Worm (Caenorhabditis elegans) whole organism, mixed stage, embryonic: Measurements from ENCODE around the gene thoc-5.

ENCODE experiments used
- M03D4.4 ChIP-seq: sonication (generic microtip); optimal IDR thresholded peaks from 2 replicates; lab custom pipeline; 2017; ENCODE audit warnings: mild to moderate bottlenecking, missing genetic modification characterization, missing compliant biosample characterization
- bed-3 ChIP-seq: fragments of 200-800 bp; sonication (Bioruptor generic); optimal IDR thresholded peaks from 3 replicates; lab custom pipeline; 2018; ENCODE audit warnings: mild to moderate bottlenecking, missing genetic modification characterization, moderate library complexity, missing compliant biosample characterization
- blmp-1 ChIP-seq: fragments of 150-350 bp; optimal IDR thresholded peaks from 2 replicates; lab custom pipeline; 2014; ENCODE audit warnings: missing biosample characterization, missing genetic modification characterization
- ceh-39 ChIP-seq: fragments of 150-350 bp; optimal IDR thresholded peaks from 2 replicates; lab custom pipeline; 2014; ENCODE audit warnings: missing biosample characterization, missing genetic modification characterization
- ceh-43 ChIP-seq: fragments of 200-800 bp; sonication (Bioruptor generic); optimal IDR thresholded peaks from 2 replicates; lab custom pipeline; 2018; ENCODE audit warnings: mild to moderate bottlenecking, missing genetic modification characterization, moderate library complexity, missing compliant biosample characterization
- ceh-83 ChIP-seq: fragments of 200-800 bp; sonication (Bioruptor generic); optimal IDR thresholded peaks from 2 replicates; lab custom pipeline; 2018; ENCODE audit warnings: mild to moderate bottlenecking, missing genetic modification characterization, missing compliant biosample characterization
- ces-1 ChIP-seq: fragments of 150-350 bp; optimal IDR thresholded peaks from 2 replicates; lab custom pipeline; 2014; ENCODE audit warnings: missing biosample characterization, missing genetic modification reagents, missing genetic modification characterization
- cnd-1 ChIP-seq: fragments of 200-800 bp; sonication (Bioruptor generic); optimal IDR thresholded peaks from 2 replicates; lab custom pipeline; 2018; ENCODE audit warnings: mild to moderate bottlenecking, missing genetic modification characterization, missing compliant biosample characterization
- drap-1 ChIP-seq: fragments of 200-800 bp; sonication (Bioruptor generic); optimal IDR thresholded peaks from 3 replicates; lab custom pipeline; 2018; ENCODE audit warnings: mild to moderate bottlenecking, missing genetic modification characterization, missing compliant biosample characterization
- elt-1 ChIP-seq: sonication (generic microtip); optimal IDR thresholded peaks from 2 replicates; lab custom pipeline; 2017; ENCODE audit warnings: missing genetic modification characterization, mild to moderate bottlenecking, missing compliant biosample characterization, antibody characterized with exemption, moderate library complexity, borderline replicate concordance; ENCODE audit not compliant: insufficient read depth
- elt-3 ChIP-seq: fragments of 150-350 bp; optimal IDR thresholded peaks from 2 replicates; lab custom pipeline; 2014; ENCODE audit warnings: missing biosample characterization, missing genetic modification characterization
- flh-1 ChIP-seq: fragments of 200-800 bp; sonication (Bioruptor generic); optimal IDR thresholded peaks from 2 replicates; lab custom pipeline; 2018; ENCODE audit warnings: mild to moderate bottlenecking, missing genetic modification characterization, moderate library complexity, missing compliant biosample characterization
- ham-2 ChIP-seq: fragments of 200-800 bp; sonication (Bioruptor generic); optimal IDR thresholded peaks from 2 replicates; lab custom pipeline; 2018; ENCODE audit warnings: mild to moderate bottlenecking, missing genetic modification characterization, missing compliant biosample characterization
- hlh-1 ChIP-seq: fragments of 150-350 bp; optimal IDR thresholded peaks from 2 replicates; lab custom pipeline; 2014; ENCODE audit warnings: missing biosample characterization, missing genetic modification reagents, missing genetic modification characterization
- lsy-2 ChIP-seq: fragments of 150-350 bp; optimal IDR thresholded peaks from 2 replicates; lab custom pipeline; 2014; ENCODE audit warnings: missing biosample characterization, missing genetic modification characterization
- mep-1 ChIP-seq: fragments of 150-350 bp; optimal IDR thresholded peaks from 2 replicates; lab custom pipeline; 2017; ENCODE audit warnings: missing biosample characterization, missing genetic modification reagents, missing genetic modification characterization, inconsistent platforms
- mls-2 ChIP-seq: sonication (generic microtip); optimal IDR thresholded peaks from 2 replicates; lab custom pipeline; 2016; ENCODE audit warnings: mild to moderate bottlenecking, missing genetic modification characterization, moderate library complexity, missing compliant biosample characterization
- nhr-12 ChIP-seq: fragments of 150-350 bp; optimal IDR thresholded peaks from 2 replicates; lab custom pipeline; 2014; ENCODE audit warnings: missing biosample characterization, missing genetic modification characterization
- nhr-2 ChIP-seq: fragments of 150-350 bp; optimal IDR thresholded peaks from 2 replicates; lab custom pipeline; 2014; ENCODE audit warnings: missing biosample characterization, missing genetic modification characterization
- nhr-28 ChIP-seq: fragments of 150-350 bp; optimal IDR thresholded peaks from 2 replicates; lab custom pipeline; 2014; ENCODE audit warnings: missing biosample characterization, missing genetic modification characterization
- nhr-76 ChIP-seq: sonication (generic microtip); optimal IDR thresholded peaks from 2 replicates; lab custom pipeline; 2017; ENCODE audit warnings: missing biosample characterization, missing genetic modification characterization
- pha-4 ChIP-seq: fragments of 150-350 bp; optimal IDR thresholded peaks from 2 replicates; lab custom pipeline; 2018; ENCODE audit warnings: missing biosample characterization, missing genetic modification reagents, missing genetic modification characterization
- sem-2 ChIP-seq: fragments of 200-800 bp; sonication (Bioruptor generic); optimal IDR thresholded peaks from 2 replicates; lab custom pipeline; 2018; ENCODE audit warnings: mild to moderate bottlenecking, missing genetic modification characterization, missing compliant biosample characterization
- snpc-4 ChIP-seq: fragments of 150-350 bp; optimal IDR thresholded peaks from 2 replicates; lab custom pipeline; 2014; ENCODE audit warnings: missing biosample characterization, missing genetic modification characterization
- sptf-1 ChIP-seq: sonication (generic microtip); optimal IDR thresholded peaks from 2 replicates; lab custom pipeline; 2017; ENCODE audit warnings: mild to moderate bottlenecking, missing genetic modification characterization, moderate library complexity, missing compliant biosample characterization
- tbx-8 ChIP-seq: fragments of 200-800 bp; sonication (Bioruptor generic); optimal IDR thresholded peaks from 2 replicates; lab custom pipeline; 2018; ENCODE audit warnings: mild to moderate bottlenecking, missing genetic modification characterization, moderate library complexity, missing compliant biosample characterization
- unc-120 ChIP-seq: sonication (generic microtip); optimal IDR thresholded peaks from 2 replicates; lab custom pipeline; 2017; ENCODE audit warnings: missing genetic modification characterization, missing compliant biosample characterization; ENCODE audit not compliant: poor library complexity, severe bottlenecking
- unc-39 ChIP-seq: fragments of 150-350 bp; optimal IDR thresholded peaks from 2 replicates; lab custom pipeline; 2014; ENCODE audit warnings: missing biosample characterization, missing genetic modification characterization
- unc-62 ChIP-seq: fragments of 150-350 bp; optimal IDR thresholded peaks from 2 replicates; lab custom pipeline; 2014; ENCODE audit warnings: missing biosample characterization, missing genetic modification reagents, missing genetic modification characterization
- zip-8 ChIP-seq: fragments of 150-350 bp; optimal IDR thresholded peaks from 2 replicates; lab custom pipeline; 2014; ENCODE audit warnings: missing biosample characterization, missing genetic modification characterization
- ztf-11 ChIP-seq: fragments of 150-350 bp; optimal IDR thresholded peaks from 2 replicates; lab custom pipeline; 2014; ENCODE audit warnings: missing biosample characterization, missing genetic modification characterization

thoc-5 gene

ce11 chrIII:5329372-5329771, 19.8 kb downstream of the thoc-5 start:
- no peak for TF ChIP-seq nhr-28 (tag; lab: Kevin White, UChicago)
- TF ChIP-seq nhr-12 (tag; lab: Kevin White, UChicago) = no peak
- TF ChIP-seq blmp-1 = no peak
- TF ChIP-seq sem-2 (GFP tag; lab: Kevin White, UChicago) = no peak
- no peak for TF ChIP-seq pha-4 (tag; lab: Kevin White, UChicago)
- TF ChIP-seq drap-1 (GFP tag; lab: Kevin White, UChicago) = no peak
- TF ChIP-seq lsy-2 = no peak
- no peak for TF ChIP-seq ceh-43 (GFP tag; lab: Kevin White, UChicago)
- no peak for TF ChIP-seq unc-39 (tag; lab: Kevin White, UChicago)
- no peak for TF ChIP-seq bed-3 (GFP tag; lab: Kevin White, UChicago)
- no peak for TF ChIP-seq ceh-83 (GFP tag; lab: Kevin White, UChicago)
- no peak for TF ChIP-seq flh-1 (GFP tag; lab: Kevin White, UChicago)
- no peak for TF ChIP-seq ces-1
- no peak for TF ChIP-seq ceh-39
- no peak for TF ChIP-seq M03D4.4 (tag; lab: Kevin White, UChicago)
- TF ChIP-seq, all 35 proteins: peak for 0

ce11 chrIII:5326323-5326722, 22.9 kb downstream of the thoc-5 start, which contains the start of gene sorf-2:
Gene sorf-2, plus strand, starts transcription at chrIII:5326623.
- TF ChIP-seq cnd-1 (no peak), hlh-1 (no peak), sem-2 (GFP tag; lab: Kevin White, UChicago) (no peak), ceh-39 (no peak), sptf-1 (no peak), drap-1 (GFP tag; lab: Kevin White, UChicago) (no peak), lsy-2 (no peak), elt-3 (tag; lab: Kevin White, UChicago) (no peak), tbx-8 (GFP tag; lab: Kevin White, UChicago) (no peak), ces-1 (no peak), flh-1 (GFP tag; lab: Kevin White, UChicago) (no peak), bed-3 (GFP tag; lab: Kevin White, UChicago) (no peak), snpc-4 (no peak), nhr-12 (tag; lab: Kevin White, UChicago) (no peak), blmp-1 (no peak), unc-39 (tag; lab: Kevin White, UChicago) (no peak), elt-1 (tag; lab: Kevin White, UChicago) (no peak), M03D4.4 (tag; lab: Kevin White, UChicago) (no peak), zip-8 (no peak)

- no peak for TF ChIP-seq mls-2 (tag; lab: Kevin White, UChicago)
- no peak for TF ChIP-seq nhr-2
- no peak for TF ChIP-seq zip-8
- TF ChIP-seq nhr-28 (tag; lab: Kevin White, UChicago) = no peak
- TF ChIP-seq drap-1 (GFP tag; lab: Kevin White, UChicago) = no peak
- no peak for TF ChIP-seq mep-1 (tag; lab: Kevin White, UChicago)
- no peak for TF ChIP-seq flh-1 (GFP tag; lab: Kevin White, UChicago)
- TF ChIP-seq unc-120 (tag; lab: Kevin White, UChicago) = no peak
- no peak for TF ChIP-seq sptf-1
These were observed 27.5 kb downstream of the thoc-5 start, which contains the start of gene F52C9.3 for ce11 chrIII:5321661-5322060. Gene F52C9.3, plus strand, starts transcription at chrIII:5321885.

- TF ChIP-seq unc-62 (GFP tag; lab: Kevin White, UChicago) (no peak), hlh-1 (no peak), ceh-39 (no peak), ham-2 (GFP tag; lab: Kevin White, UChicago) (no peak), ceh-43 (GFP tag; lab: Kevin White, UChicago) (no peak), nhr-28 (tag; lab: Kevin White, UChicago) (no peak), ztf-11 (tag; lab: Kevin White, UChicago) (no peak), blmp-1 (no peak), cnd-1 (no peak), nhr-76 (tag; lab: Kevin White, UChicago) (no peak), M03D4.4 (tag; lab: Kevin White, UChicago) (no peak), snpc-4 (no peak), ceh-83 (GFP tag; lab: Kevin White, UChicago) (no peak)
These were observed 30.6 kb downstream of the thoc-5 start for ce11 chrIII:5318610-5319009.

ce11 chrIII:5310940-5311339, 38.3 kb downstream of the thoc-5 start, which contains the start of gene pqe-1:
Gene pqe-1, plus strand, starts transcription at chrIII:5311240.
- TF ChIP-seq tbx-8 (GFP tag; lab: Kevin White, UChicago) = no peak
- TF ChIP-seq M03D4.4 (tag; lab: Kevin White, UChicago) = no peak
- TF ChIP-seq blmp-1 = no peak
- TF ChIP-seq unc-39 (tag; lab: Kevin White, UChicago) = no peak
- no peak for TF ChIP-seq ceh-39
- TF ChIP-seq nhr-2 = no peak
- TF ChIP-seq, all 35 proteins: peak for 0
